Worm (Caenorhabditis elegans): ENCODE measurements around the gene F15E6.6.

F15E6.6 gene

ce11 chrIV:4236671-4237070 is 47.2 kb downstream of the F15E6.6 start:
- TF ChIP-seq unc-62 (GFP tag; optimal IDR thresholded peaks at IDR 0.05): no peak

- no peak for TF ChIP-seq unc-62 (GFP tag; optimal IDR thresholded peaks at IDR 0.05)
Measured at ce11 chrIV:4236025-4236407, 47.9 kb downstream of the F15E6.6 start.

- no peak for TF ChIP-seq unc-62 (GFP tag; optimal IDR thresholded peaks at IDR 0.05)
Measured at ce11 chrIV:4235315-4236024, 48.5 kb downstream of the F15E6.6 start, which contains the start of the genes zipt-2.2 and dpy-13. TSS of gene zipt-2.2 (minus strand) at chrIV:4235365. TSS of gene dpy-13 (plus strand) at chrIV:4235614.
